Worm (Caenorhabditis elegans) whole organism, early embryonic: ENCODE results near the gene bub-3.

Experiments used
- B0310.2 ChIP-seq: sonication (generic microtip); optimal IDR thresholded peaks from 2 replicates; lab custom pipeline; 2016; ENCODE audit warnings: mild to moderate bottlenecking, missing genetic modification characterization, missing compliant biosample characterization
- F13C5.2 ChIP-seq: sonication (generic microtip); optimal IDR thresholded peaks from 2 replicates; lab custom pipeline; 2017; ENCODE audit warnings: mild to moderate bottlenecking, missing genetic modification characterization, inconsistent platforms, missing compliant biosample characterization
- aly-1 ChIP-seq: sonication (generic microtip); optimal IDR thresholded peaks from 2 replicates; lab custom pipeline; 2016; ENCODE audit warnings: missing genetic modification characterization, missing compliant biosample characterization
- ama-1 ChIP-seq: fragments of 150-350 bp; optimal IDR thresholded peaks from 2 replicates; lab custom pipeline; 2014
- ceh-13 ChIP-seq: fragments of 200-800 bp; sonication (Bioruptor generic); optimal IDR thresholded peaks from 2 replicates; lab custom pipeline; 2018; ENCODE audit warnings: mild to moderate bottlenecking, missing genetic modification characterization, missing compliant biosample characterization
- ceh-36 ChIP-seq: sonication (generic microtip); optimal IDR thresholded peaks from 2 replicates; lab custom pipeline; 2016; ENCODE audit warnings: missing genetic modification characterization, inconsistent platforms, missing compliant biosample characterization
- ets-7 ChIP-seq: sonication (generic microtip); optimal IDR thresholded peaks from 2 replicates; lab custom pipeline; 2016; ENCODE audit warnings: missing genotype, missing genetic modification characterization, missing compliant biosample characterization
- flt-1 ChIP-seq: fragments of 200-800 bp; sonication (Bioruptor generic); IDR thresholded peaks from 2 replicates; pipeline ENCODE4 v1.3.6; 2022; ENCODE audit warnings: missing genetic modification characterization, missing compliant biosample characterization
- hmbx-1 ChIP-seq: sonication (generic microtip); optimal IDR thresholded peaks from 2 replicates; lab custom pipeline; 2016; ENCODE audit warnings: mild to moderate bottlenecking, missing genetic modification characterization, missing compliant biosample characterization
- hmg-4 ChIP-seq: fragments of 200-800 bp; sonication (Bioruptor generic); optimal IDR thresholded peaks from 2 replicates; lab custom pipeline; 2018; ENCODE audit warnings: mild to moderate bottlenecking, missing genetic modification characterization, missing compliant biosample characterization
- hnd-1 ChIP-seq: sonication (generic microtip); optimal IDR thresholded peaks from 2 replicates; lab custom pipeline; 2016; ENCODE audit warnings: missing genetic modification characterization, missing compliant biosample characterization
- pes-1 ChIP-seq: fragments of 200-800 bp; sonication (Bioruptor generic); IDR thresholded peaks from 2 replicates; pipeline ENCODE4 v1.3.6; 2022; ENCODE audit warnings: missing genetic modification reagents, missing genetic modification characterization, missing compliant biosample characterization
- scrt-1 ChIP-seq: fragments of 200-800 bp; sonication (Bioruptor generic); IDR thresholded peaks from 2 replicates; pipeline ENCODE4 v1.3.6; 2022; ENCODE audit warnings: missing genetic modification characterization, missing compliant biosample characterization
- sea-1 ChIP-seq: fragments of 200-800 bp; sonication (Bioruptor generic); conservative IDR thresholded peaks from 2 replicates; pipeline ENCODE4 v1.3.6; 2022; ENCODE audit warnings: missing genetic modification characterization, missing compliant biosample characterization
- tbx-11 ChIP-seq: fragments of 200-800 bp; sonication (Bioruptor generic); IDR thresholded peaks from 2 replicates; pipeline ENCODE4 v1.3.6; 2022; ENCODE audit warnings: missing genetic modification characterization, missing compliant biosample characterization
- tbx-37 ChIP-seq: fragments of 200-800 bp; sonication (Bioruptor generic); conservative IDR thresholded peaks from 2 replicates; pipeline ENCODE4 v1.3.6; 2022; ENCODE audit warnings: missing genetic modification reagents, missing genetic modification characterization, missing compliant biosample characterization
- tra-4 ChIP-seq: sonication (generic microtip); optimal IDR thresholded peaks from 2 replicates; lab custom pipeline; 2017; ENCODE audit warnings: missing genetic modification characterization, missing compliant biosample characterization

bub-3 gene

DNA sequence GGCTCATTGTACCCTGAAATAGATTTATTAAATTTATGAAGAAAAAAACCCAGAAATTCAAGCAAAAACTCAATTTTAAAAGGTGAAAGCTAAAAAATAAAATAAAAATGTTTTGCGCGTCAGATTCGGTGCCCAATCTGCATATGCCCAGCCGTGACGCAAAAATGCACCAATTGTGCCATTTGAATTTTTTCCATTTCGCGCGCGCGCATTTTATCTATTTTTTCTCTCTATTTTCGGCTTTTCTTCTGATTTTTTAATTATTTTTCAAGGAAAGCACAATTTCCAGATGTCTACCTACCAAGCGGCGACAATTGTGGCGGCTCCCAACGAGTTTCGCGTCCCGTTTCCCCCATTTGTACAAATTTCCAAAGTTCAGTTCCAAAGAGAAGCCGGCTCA, at the start of gene bub-3, which contains the start of gene Y54G9A.7:
Gene bub-3 (plus strand): TSS at position 270 of the 400 bp plus-strand sequence.
Gene Y54G9A.7 (minus strand): TSS at position 7 of the 400 bp plus-strand sequence.
- TF ChIP-seq B0310.2 (tag; lab: Kevin White, UChicago) (no peak), tbx-37 (GFP tag; lab: Robert Waterston, UW) (no peak), tra-4 (tag; lab: Kevin White, UChicago) (no peak), ama-1 (lab: Kevin White, UChicago) (no peak), hnd-1 (tag; lab: Kevin White, UChicago) (no peak), ceh-36 (tag; lab: Kevin White, UChicago) (no peak), flt-1 (no peak), hmg-4 (no peak), F13C5.2 (tag; lab: Kevin White, UChicago) (no peak), ets-7 (tag; lab: Kevin White, UChicago) (no peak), hmbx-1 (tag; lab: Kevin White, UChicago) (no peak), tbx-11 (GFP tag; lab: Robert Waterston, UW) (no peak), pes-1 (GFP tag; lab: Robert Waterston, UW) (no peak), ceh-13 (no peak), sea-1 (GFP tag; lab: Robert Waterston, UW) (no peak), scrt-1 (GFP tag; lab: Robert Waterston, UW) (no peak), aly-1 (tag; lab: Kevin White, UChicago) (no peak)

DNA sequence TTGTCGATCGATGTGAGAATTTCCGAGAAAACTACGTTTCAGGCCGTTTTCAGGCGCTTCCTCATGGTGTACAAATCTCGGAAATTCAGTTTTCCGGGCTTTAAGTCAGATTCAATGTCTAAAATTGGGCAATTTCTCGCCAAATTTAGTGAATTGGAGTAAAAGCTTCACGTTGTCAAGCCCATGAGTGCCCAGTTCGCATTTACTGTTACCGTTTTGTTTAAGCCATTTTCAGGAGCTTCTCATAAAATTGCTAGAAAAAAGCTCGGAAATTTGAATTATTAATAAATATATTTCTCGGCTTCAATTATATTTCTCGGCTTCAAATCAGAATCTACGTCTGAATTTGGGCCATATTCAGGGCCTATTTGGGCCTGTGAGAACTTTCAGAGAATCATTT, 47.9 kb upstream of the bub-3 start:
- TF ChIP-seq pes-1 (GFP tag; lab: Robert Waterston, UW): no peak
- no peak for TF ChIP-seq aly-1 (tag; lab: Kevin White, UChicago)
- no peak for TF ChIP-seq ceh-36 (tag; lab: Kevin White, UChicago)
- no peak for TF ChIP-seq hmg-4
- no peak for TF ChIP-seq flt-1
- no peak for TF ChIP-seq B0310.2 (tag; lab: Kevin White, UChicago)
- TF ChIP-seq ets-7 (tag; lab: Kevin White, UChicago): no peak
- no peak for TF ChIP-seq sea-1 (GFP tag; lab: Robert Waterston, UW)
- TF ChIP-seq F13C5.2 (tag; lab: Kevin White, UChicago): no peak
- no peak for TF ChIP-seq hmbx-1 (tag; lab: Kevin White, UChicago)
- TF ChIP-seq tbx-37 (GFP tag; lab: Robert Waterston, UW): no peak
- no peak for TF ChIP-seq tbx-11 (GFP tag; lab: Robert Waterston, UW)
- no peak for TF ChIP-seq ama-1 (lab: Kevin White, UChicago)
- no peak for TF ChIP-seq ceh-13

DNA sequence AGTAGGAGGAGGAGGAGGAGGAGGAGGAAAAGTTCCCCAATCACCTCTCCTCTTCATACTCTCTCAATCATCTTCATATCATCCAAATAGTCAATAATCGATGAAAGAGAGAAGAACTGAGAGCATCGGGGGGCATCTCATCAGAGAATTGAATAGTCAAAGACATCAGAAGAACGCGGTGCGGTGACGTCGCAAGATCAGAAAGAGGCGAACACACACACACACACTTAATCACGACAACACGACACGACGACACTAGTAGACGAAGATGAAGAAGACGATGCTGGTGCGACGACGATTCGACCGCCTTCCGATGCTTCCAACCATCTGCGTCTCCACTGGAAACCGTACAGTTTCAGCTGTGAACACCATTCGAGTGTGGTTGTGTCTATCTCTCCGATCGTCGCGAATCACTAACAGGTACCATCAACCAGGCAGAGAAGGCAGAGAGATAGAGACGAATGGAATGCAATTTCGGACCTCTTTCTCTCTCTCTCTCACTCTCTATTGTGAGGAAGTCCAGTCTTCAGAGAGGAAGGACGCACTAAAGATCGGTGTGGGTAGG, 47.2 kb upstream of the bub-3 start:
- no peak for TF ChIP-seq flt-1
- no peak for TF ChIP-seq pes-1 (GFP tag; lab: Robert Waterston, UW)
- no peak for TF ChIP-seq tra-4 (tag; lab: Kevin White, UChicago)
- TF ChIP-seq tbx-37 (GFP tag; lab: Robert Waterston, UW): no peak
- TF ChIP-seq aly-1 (tag; lab: Kevin White, UChicago): no peak
- TF ChIP-seq B0310.2 (tag; lab: Kevin White, UChicago): no peak
- no peak for TF ChIP-seq hmg-4
- TF ChIP-seq hmbx-1 (tag; lab: Kevin White, UChicago): no peak
- TF ChIP-seq sea-1 (GFP tag; lab: Robert Waterston, UW): no peak
- no peak for TF ChIP-seq ama-1 (lab: Kevin White, UChicago)
- TF ChIP-seq F13C5.2 (tag; lab: Kevin White, UChicago): no peak

DNA sequence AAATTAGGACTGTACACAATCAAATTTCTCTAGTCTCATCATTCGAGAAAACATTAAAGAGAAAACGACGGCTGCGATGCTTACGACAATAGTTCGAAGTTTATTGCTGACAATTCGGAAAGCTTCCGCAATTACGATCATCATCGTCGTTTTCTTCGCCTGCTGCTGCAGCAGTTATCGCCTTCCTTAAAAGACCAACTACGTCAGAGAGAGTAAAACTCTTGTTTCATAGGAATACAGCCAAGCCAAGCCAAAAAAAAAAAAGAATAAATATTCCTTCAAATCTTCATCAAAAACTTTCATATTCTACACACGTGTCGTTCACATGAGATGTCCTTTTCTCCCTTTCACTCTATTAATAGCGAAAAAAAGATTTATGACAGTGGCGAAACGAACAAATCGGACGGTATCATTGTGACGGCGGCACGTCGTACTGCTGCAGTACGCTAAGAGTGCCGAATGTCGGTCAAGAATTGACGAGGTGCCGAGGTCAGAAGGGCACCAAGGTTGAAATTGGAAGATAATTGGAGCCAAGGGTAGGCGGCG, 46.0 kb upstream of the bub-3 start:
- TF ChIP-seq scrt-1 (GFP tag; lab: Robert Waterston, UW) (no peak), tbx-37 (GFP tag; lab: Robert Waterston, UW) (no peak), hmbx-1 (tag; lab: Kevin White, UChicago) (no peak), tbx-11 (GFP tag; lab: Robert Waterston, UW) (no peak), tra-4 (tag; lab: Kevin White, UChicago) (no peak), sea-1 (GFP tag; lab: Robert Waterston, UW) (no peak), F13C5.2 (tag; lab: Kevin White, UChicago) (no peak), ets-7 (tag; lab: Kevin White, UChicago) (no peak)

DNA sequence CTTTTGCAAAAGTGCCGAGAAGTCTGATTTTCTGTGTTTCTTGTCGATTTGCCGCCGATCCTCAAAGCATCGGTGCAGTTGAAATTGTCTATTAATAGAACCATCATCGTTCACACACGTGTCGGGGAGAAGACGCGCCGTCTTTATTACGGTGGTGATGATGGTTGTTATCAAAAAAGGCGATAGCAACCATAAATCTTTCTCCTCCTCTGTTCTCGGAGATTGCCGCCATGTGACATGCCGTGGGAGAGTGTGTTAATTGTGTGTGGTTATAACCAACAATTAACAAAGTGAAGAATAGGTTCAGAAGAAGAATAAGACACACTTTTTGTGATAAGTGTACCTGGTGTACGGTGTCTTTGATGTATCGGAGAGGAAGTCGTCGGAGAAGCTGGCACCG, 44.8 kb upstream of the bub-3 start:
- no peak for TF ChIP-seq tra-4 (tag; lab: Kevin White, UChicago)
- TF ChIP-seq sea-1 (GFP tag; lab: Robert Waterston, UW): no peak
- TF ChIP-seq B0310.2 (tag; lab: Kevin White, UChicago): no peak
- TF ChIP-seq hmbx-1 (tag; lab: Kevin White, UChicago): no peak
- no peak for TF ChIP-seq tbx-37 (GFP tag; lab: Robert Waterston, UW)
- TF ChIP-seq hnd-1 (tag; lab: Kevin White, UChicago): no peak
- TF ChIP-seq F13C5.2 (tag; lab: Kevin White, UChicago): no peak
- TF ChIP-seq ceh-13: no peak
- TF ChIP-seq hmg-4: no peak
- TF ChIP-seq pes-1 (GFP tag; lab: Robert Waterston, UW): no peak
- TF ChIP-seq ama-1 (lab: Kevin White, UChicago): no peak
- TF ChIP-seq scrt-1 (GFP tag; lab: Robert Waterston, UW): no peak
- no peak for TF ChIP-seq ceh-36 (tag; lab: Kevin White, UChicago)
- no peak for TF ChIP-seq ets-7 (tag; lab: Kevin White, UChicago)
- TF ChIP-seq tbx-11 (GFP tag; lab: Robert Waterston, UW): no peak
- TF ChIP-seq flt-1: no peak
- no peak for TF ChIP-seq aly-1 (tag; lab: Kevin White, UChicago)

DNA sequence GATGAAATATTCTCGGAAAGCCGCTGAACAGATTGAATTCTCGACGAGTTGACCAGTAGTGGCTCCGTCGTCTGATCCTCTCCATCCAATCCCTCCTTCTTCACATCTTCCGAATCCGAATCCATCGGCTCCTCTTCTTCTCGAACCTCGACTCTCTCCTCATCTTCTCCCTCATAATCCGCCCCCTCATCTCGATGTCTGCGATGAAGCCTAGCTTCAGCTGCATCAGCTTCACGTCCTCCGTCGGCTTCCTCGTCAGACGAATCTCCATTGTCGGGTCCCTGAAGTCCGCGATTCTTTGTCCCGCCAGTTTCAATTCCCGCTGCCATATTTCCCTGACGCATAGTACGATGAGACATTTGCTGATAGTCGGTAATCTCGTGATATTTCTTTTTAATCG, 40.3 kb upstream of the bub-3 start:
- no peak for TF ChIP-seq tbx-11 (GFP tag; lab: Robert Waterston, UW)
- TF ChIP-seq sea-1 (GFP tag; lab: Robert Waterston, UW): no peak

DNA sequence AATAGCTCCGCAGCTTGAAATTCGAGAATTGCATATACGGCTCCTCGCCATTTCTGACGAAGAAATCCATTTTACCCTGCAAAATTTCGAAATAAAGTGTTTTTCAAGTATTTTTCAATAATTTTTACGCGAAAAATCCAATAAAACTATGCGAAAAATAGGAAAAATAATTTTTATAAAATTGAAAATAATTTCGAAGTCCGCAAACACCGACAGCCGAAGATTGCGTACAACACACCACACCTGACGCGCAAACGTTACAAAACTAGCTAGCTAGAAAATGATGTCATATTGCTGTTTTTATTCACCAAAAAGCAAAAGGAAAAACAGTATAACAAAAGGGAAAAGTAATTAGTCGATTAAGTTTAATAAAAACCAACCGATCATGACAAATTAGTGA, 31.1 kb upstream of the bub-3 start, which contains the start of gene rpoa-1:
Gene rpoa-1 (minus strand): TSS at position 84 of the 400 bp plus-strand sequence.
- TF ChIP-seq tra-4 (tag; lab: Kevin White, UChicago) (no peak), F13C5.2 (tag; lab: Kevin White, UChicago) (peak; percentile 44)
